Worm (Caenorhabditis elegans): Measurements from ENCODE around the gene aat-7.

ce11 chrII:1378259-1378658 is 8.4 kb upstream of the aat-7 start, which contains the start of gene F54D12.10:
- TF ChIP-seq him-1 (tag; optimal IDR thresholded peaks at IDR 0.05): no peak
- TF ChIP-seq W03F9.2 (tag; optimal IDR thresholded peaks at IDR 0.05): no peak
